Fruit fly (Drosophila melanogaster): ENCODE data around the gene CG13293.

dm6 chr3L:6085988-6086387 is 3.3 kb downstream of the CG13293 start:
- TF ChIP-seq ATbp (GFP tag; optimal IDR thresholded peaks at IDR 0.05) (peak; percentile 27), NfI (GFP tag; optimal IDR thresholded peaks at IDR 0.05) (peak; percentile 39), Kr (GFP tag; optimal IDR thresholded peaks at IDR 0.05) (no peak), CG32767 (GFP tag; IDR thresholded peaks at IDR 0.05) (no peak), ab (GFP tag; optimal IDR thresholded peaks at IDR 0.05) (no peak), usp (GFP tag; optimal IDR thresholded peaks at IDR 0.05) (no peak), CG10321 (GFP tag; IDR thresholded peaks at IDR 0.05) (no peak), ham (GFP tag; IDR thresholded peaks at IDR 0.05) (no peak), B-H2 (GFP tag; optimal IDR thresholded peaks at IDR 0.05) (no peak), mld (GFP tag; IDR thresholded peaks at IDR 0.05; ENCODE audit: partially characterized antibody) (no peak), jumu (GFP tag; optimal IDR thresholded peaks at IDR 0.05) (peak; percentile 24)
